Worm (Caenorhabditis elegans) whole organism, late embryonic: ENCODE measurements around the gene F18E3.10.

Experiments used
- K09A11.1 ChIP-seq: sonication (generic microtip); optimal IDR thresholded peaks from 2 replicates; lab custom pipeline; 2017; ENCODE audit warnings: antibody characterized with exemption, mild to moderate bottlenecking, missing genetic modification characterization, missing compliant biosample characterization; ENCODE audit not compliant: insufficient read depth
- ahr-1 ChIP-seq: sonication (generic microtip); optimal IDR thresholded peaks from 2 replicates; lab custom pipeline; 2016; ENCODE audit warnings: missing genetic modification characterization, missing compliant biosample characterization
- ceh-18 ChIP-seq: sonication (generic microtip); optimal IDR thresholded peaks from 2 replicates; lab custom pipeline; 2016; ENCODE audit warnings: missing genetic modification characterization, missing compliant biosample characterization
- ceh-31 ChIP-seq: sonication (generic microtip); optimal IDR thresholded peaks from 2 replicates; lab custom pipeline; 2016; ENCODE audit warnings: missing genetic modification characterization, missing compliant biosample characterization
- ceh-34 ChIP-seq: sonication (generic microtip); optimal IDR thresholded peaks from 2 replicates; lab custom pipeline; 2016; ENCODE audit warnings: mild to moderate bottlenecking, missing genetic modification characterization, missing compliant biosample characterization
- ceh-45 ChIP-seq: fragments of 200-800 bp; sonication (Bioruptor generic); IDR thresholded peaks from 2 replicates; pipeline ENCODE4 v1.3.6; 2022; ENCODE audit warnings: missing genetic modification reagents, missing genetic modification characterization, missing compliant biosample characterization
- ceh-6 ChIP-seq: fragments of 200-800 bp; sonication (Bioruptor generic); optimal IDR thresholded peaks from 2 replicates; lab custom pipeline; 2018; ENCODE audit warnings: mild to moderate bottlenecking, missing genetic modification characterization, missing compliant biosample characterization
- che-1 ChIP-seq: sonication (generic microtip); optimal IDR thresholded peaks from 2 replicates; lab custom pipeline; 2016; ENCODE audit warnings: mild to moderate bottlenecking, missing genetic modification characterization, missing compliant biosample characterization
- dmd-4 ChIP-seq: sonication (generic microtip); optimal IDR thresholded peaks from 2 replicates; lab custom pipeline; 2016; ENCODE audit warnings: borderline replicate concordance, missing genetic modification characterization, missing compliant biosample characterization
- ets-4 ChIP-seq: sonication (generic microtip); optimal IDR thresholded peaks from 2 replicates; lab custom pipeline; 2016; ENCODE audit warnings: missing genetic modification characterization, missing compliant biosample characterization
- fax-1 ChIP-seq: sonication (generic microtip); optimal IDR thresholded peaks from 2 replicates; lab custom pipeline; 2016; ENCODE audit warnings: missing genotype, missing genetic modification characterization, missing compliant biosample characterization
- fkh-10 ChIP-seq: fragments of 150-350 bp; optimal IDR thresholded peaks from 2 replicates; lab custom pipeline; 2014; ENCODE audit warnings: missing biosample characterization, missing genetic modification reagents, missing genetic modification characterization
- fkh-6 ChIP-seq: sonication (generic microtip); optimal IDR thresholded peaks from 2 replicates; lab custom pipeline; 2016; ENCODE audit warnings: missing genetic modification characterization, missing compliant biosample characterization
- gmeb-2 ChIP-seq: sonication (generic microtip); optimal IDR thresholded peaks from 2 replicates; lab custom pipeline; 2016; ENCODE audit warnings: missing genetic modification characterization, inconsistent platforms, missing compliant biosample characterization
- hlh-30 ChIP-seq: sonication (generic microtip); optimal IDR thresholded peaks from 2 replicates; lab custom pipeline; 2017; ENCODE audit warnings: antibody characterized with exemption, missing genetic modification characterization, missing compliant biosample characterization; ENCODE audit not compliant: insufficient read depth
- lin-11 ChIP-seq: fragments of 200-800 bp; sonication (Bioruptor generic); optimal IDR thresholded peaks from 2 replicates; lab custom pipeline; 2018; ENCODE audit warnings: mild to moderate bottlenecking, missing genetic modification characterization, missing compliant biosample characterization
- madf-2 ChIP-seq: sonication (generic microtip); optimal IDR thresholded peaks from 2 replicates; lab custom pipeline; 2017; ENCODE audit warnings: missing genetic modification characterization, missing compliant biosample characterization
- nfya-1 ChIP-seq: sonication (generic microtip); optimal IDR thresholded peaks from 2 replicates; lab custom pipeline; 2017; ENCODE audit warnings: missing genetic modification characterization, mild to moderate bottlenecking, missing compliant biosample characterization, antibody characterized with exemption, moderate library complexity
- nhr-11 ChIP-seq: fragments of 150-350 bp; optimal IDR thresholded peaks from 2 replicates; lab custom pipeline; 2014; ENCODE audit warnings: missing biosample characterization, missing genetic modification characterization
- nhr-232 ChIP-seq: sonication (generic microtip); optimal IDR thresholded peaks from 2 replicates; lab custom pipeline; 2016; ENCODE audit warnings: missing genetic modification characterization, missing compliant biosample characterization
- npax-4 ChIP-seq: sonication (generic microtip); optimal IDR thresholded peaks from 2 replicates; lab custom pipeline; 2016; ENCODE audit warnings: missing genetic modification characterization, missing compliant biosample characterization
- pat-9 ChIP-seq: fragments of 200-800 bp; sonication (Bioruptor generic); optimal IDR thresholded peaks from 2 replicates; lab custom pipeline; 2018; ENCODE audit warnings: mild to moderate bottlenecking, missing genetic modification characterization, moderate library complexity, missing compliant biosample characterization
- pax-1 ChIP-seq: fragments of 150-350 bp; optimal IDR thresholded peaks from 2 replicates; lab custom pipeline; 2014; ENCODE audit warnings: missing biosample characterization, missing genetic modification characterization
- pros-1 ChIP-seq: fragments of 150-350 bp; optimal IDR thresholded peaks from 2 replicates; lab custom pipeline; 2014; ENCODE audit warnings: missing biosample characterization, missing genetic modification reagents, missing genetic modification characterization
- sdc-2 ChIP-seq: sonication (generic microtip); optimal IDR thresholded peaks from 2 replicates; lab custom pipeline; 2016; ENCODE audit warnings: missing genotype, missing genetic modification characterization, missing compliant biosample characterization
- sox-2 ChIP-seq: fragments of 200-800 bp; sonication (Bioruptor generic); IDR thresholded peaks from 2 replicates; pipeline ENCODE4 v1.3.6; 2022; ENCODE audit warnings: missing genetic modification reagents, missing genetic modification characterization, missing compliant biosample characterization
- sox-4 ChIP-seq: sonication (generic microtip); optimal IDR thresholded peaks from 2 replicates; lab custom pipeline; 2017; ENCODE audit warnings: mild to moderate bottlenecking, missing genetic modification characterization, inconsistent platforms, missing compliant biosample characterization
- syd-9 ChIP-seq: sonication (generic microtip); optimal IDR thresholded peaks from 2 replicates; lab custom pipeline; 2016; ENCODE audit warnings: mild to moderate bottlenecking, missing genetic modification characterization, moderate library complexity, missing compliant biosample characterization
- tbx-2 ChIP-seq: sonication (generic microtip); optimal IDR thresholded peaks from 2 replicates; lab custom pipeline; 2016; ENCODE audit warnings: missing genetic modification characterization, missing compliant biosample characterization
- unc-3 ChIP-seq, 2 experiments: fragments of 200-800 bp in 1 of 2; sonication (Bioruptor generic) in 1 of 2; sonication (generic microtip) in 1 of 2; conservative IDR thresholded peaks in 1 of 2; optimal IDR thresholded peaks in 1 of 2; 2 replicates each; pipeline versions ENCODE4 v1.3.6 to Lab custom; 2016 to 2022; ENCODE audit warnings: missing compliant biosample characterization in 2 of 2, missing genetic modification characterization in 2 of 2, missing genetic modification reagents in 1 of 2
- unc-42 ChIP-seq: sonication (generic microtip); optimal IDR thresholded peaks from 2 replicates; lab custom pipeline; 2016; ENCODE audit warnings: missing genotype, missing genetic modification characterization, missing compliant biosample characterization
- unc-55 ChIP-seq: sonication (generic microtip); optimal IDR thresholded peaks from 2 replicates; lab custom pipeline; 2017; ENCODE audit warnings: missing biosample characterization, missing genetic modification reagents, missing genetic modification characterization
- ztf-16 ChIP-seq: sonication (generic microtip); optimal IDR thresholded peaks from 2 replicates; lab custom pipeline; 2017; ENCODE audit warnings: missing genetic modification characterization, missing compliant biosample characterization

The F18E3.10 gene

ce11 chrV:7431016-7431415, 6.8 kb upstream of the F18E3.10 start, which contains the start of gene srw-71:
srw-71 (minus strand) TSS chrV:7431116.
- TF ChIP-seq pros-1 (tag; lab: Kevin White, UChicago): no peak
- no peak for TF ChIP-seq gmeb-2 (tag; lab: Kevin White, UChicago)
- no peak for TF ChIP-seq sox-2 (GFP tag; lab: Robert Waterston, UW)

ce11 chrV:7428880-7429279, 4.6 kb upstream of the F18E3.10 start, which contains the start of gene srw-69:
srw-69 (minus strand) TSS chrV:7428980.
- TF ChIP-seq ceh-6 (GFP tag; lab: Kevin White, UChicago) (no peak), nhr-11 (tag; lab: Kevin White, UChicago) (no peak), pax-1 (tag; lab: Kevin White, UChicago) (no peak), ceh-45 (GFP tag; lab: Robert Waterston, UW) (no peak), lin-11 (no peak)

ce11 chrV:7426594-7426993, 2.4 kb upstream of the F18E3.10 start, which contains the start of gene srw-68:
srw-68 (minus strand) TSS chrV:7426694.
- TF ChIP-seq ztf-16 (tag; lab: Kevin White, UChicago) (no peak), unc-55 (GFP tag; lab: Kevin White, UChicago) (no peak), pros-1 (tag; lab: Kevin White, UChicago) (no peak), ets-4 (tag; lab: Kevin White, UChicago) (no peak), unc-42 (tag; lab: Kevin White, UChicago) (no peak), dmd-4 (tag; lab: Kevin White, UChicago) (no peak), nfya-1 (tag; lab: Kevin White, UChicago) (no peak), ceh-31 (no peak), ahr-1 (tag; lab: Kevin White, UChicago) (no peak), ceh-45 (GFP tag; lab: Robert Waterston, UW) (no peak), ceh-18 (tag; lab: Kevin White, UChicago) (no peak), npax-4 (tag; lab: Kevin White, UChicago) (no peak), gmeb-2 (tag; lab: Kevin White, UChicago) (no peak), sox-4 (tag; lab: Kevin White, UChicago) (no peak), pat-9 (tag; lab: Kevin White, UChicago) (no peak), unc-3 (GFP tag; conservative IDR thresholded peaks at IDR 0.05; lab: Robert Waterston, UW) (no peak), unc-3 (tag; optimal IDR thresholded peaks at IDR 0.05; lab: Kevin White, UChicago) (no peak)
- TF ChIP-seq, all 69 proteins: peak for 0

- TF ChIP-seq hlh-30 (tag; lab: Kevin White, UChicago) (no peak), K09A11.1 (tag; lab: Kevin White, UChicago) (no peak), che-1 (tag; lab: Kevin White, UChicago) (no peak), ets-4 (tag; lab: Kevin White, UChicago) (no peak), ztf-16 (tag; lab: Kevin White, UChicago) (no peak), fax-1 (no peak)
These were observed 4.1 kb downstream of the F18E3.10 start, which contains the start of gene srxa-4 for ce11 chrV:7420162-7420561. srxa-4 (plus strand) TSS chrV:7420462.

- TF ChIP-seq fkh-6 (tag; lab: Kevin White, UChicago): no peak
- TF ChIP-seq ceh-34 (tag; lab: Kevin White, UChicago): no peak
- TF ChIP-seq tbx-2 (tag; lab: Kevin White, UChicago): no peak
- TF ChIP-seq fkh-10 (GFP tag; lab: Kevin White, UChicago): no peak
- no peak for TF ChIP-seq gmeb-2 (tag; lab: Kevin White, UChicago)
- no peak for TF ChIP-seq nhr-232 (tag; lab: Kevin White, UChicago)
- TF ChIP-seq syd-9 (tag; lab: Kevin White, UChicago): no peak
- no peak for TF ChIP-seq madf-2 (tag; lab: Kevin White, UChicago)
- no peak for TF ChIP-seq hlh-30 (tag; lab: Kevin White, UChicago)
- no peak for TF ChIP-seq ahr-1 (tag; lab: Kevin White, UChicago)
- no peak for TF ChIP-seq sdc-2 (tag; lab: Kevin White, UChicago)
- TF ChIP-seq lin-11: no peak
- TF ChIP-seq pat-9 (tag; lab: Kevin White, UChicago): no peak
These were observed 7.1 kb downstream of the F18E3.10 start, which contains the start of gene srw-67 for ce11 chrV:7417018-7417716. srw-67 (plus strand) TSS chrV:7417660.
